Fruit fly (Drosophila melanogaster) whole organism, prepupa: ENCODE results near the gene Ns1.
A peak's percentile ranks its signal among the peaks of the same experiment; 100 is the strongest.

Experiments
- Blimp-1 ChIP-seq: fragments of 200-800 bp; sonication (Bioruptor generic); optimal IDR thresholded peaks from 3 replicates; lab custom pipeline; 2017; ENCODE audit warnings: missing biosample characterization, missing genetic modification characterization, mild to moderate bottlenecking, moderate library complexity, missing genetic modification reagents
- CG11294 ChIP-seq: fragments of 200-800 bp; sonication (Bioruptor generic); IDR thresholded peaks from 2 replicates; pipeline ENCODE4 v1.3.6; 2022; ENCODE audit warnings: missing biosample characterization, missing genetic modification characterization
- CG11762 ChIP-seq: fragments of 200-800 bp; sonication (Bioruptor generic); optimal IDR thresholded peaks from 3 replicates; lab custom pipeline; 2016; ENCODE audit warnings: missing biosample characterization, missing genetic modification characterization; ENCODE audit not compliant: insufficient read depth
- CG11902 ChIP-seq: fragments of 200-800 bp; sonication (Bioruptor generic); optimal IDR thresholded peaks from 3 replicates; lab custom pipeline; 2016; ENCODE audit warnings: missing biosample characterization, missing genetic modification characterization
- CG16779 ChIP-seq: fragments of 200-800 bp; sonication (Bioruptor generic); optimal IDR thresholded peaks from 3 replicates; lab custom pipeline; 2017; ENCODE audit warnings: missing biosample characterization, mild to moderate bottlenecking, missing genetic modification characterization
- CG31627 ChIP-seq: fragments of 200-800 bp; sonication (Bioruptor generic); optimal IDR thresholded peaks from 3 replicates; lab custom pipeline; 2016; ENCODE audit warnings: missing biosample characterization, missing genetic modification characterization
- CG34406 ChIP-seq: fragments of 200-800 bp; sonication (Bioruptor generic); optimal IDR thresholded peaks from 3 replicates; lab custom pipeline; 2016; ENCODE audit warnings: missing biosample characterization, missing genetic modification characterization
- CG3919 ChIP-seq: fragments of 200-800 bp; sonication (Bioruptor generic); optimal IDR thresholded peaks from 3 replicates; lab custom pipeline; 2016; ENCODE audit warnings: missing biosample characterization, missing genetic modification characterization
- CG4318 ChIP-seq: fragments of 200-800 bp; sonication (Bioruptor generic); optimal IDR thresholded peaks from 3 replicates; lab custom pipeline; 2017; ENCODE audit warnings: missing biosample characterization, mild to moderate bottlenecking, missing genetic modification characterization
- CG6163 ChIP-seq: fragments of 200-800 bp; sonication (Bioruptor generic); IDR thresholded peaks from 3 replicates; pipeline ENCODE4 v1.3.6; 2022; ENCODE audit warnings: missing biosample characterization, missing genetic modification characterization
- CG6276 ChIP-seq: fragments of 200-800 bp; sonication (Bioruptor generic); optimal IDR thresholded peaks from 2 replicates; lab custom pipeline; 2017; ENCODE audit warnings: missing biosample characterization, mild to moderate bottlenecking, missing genetic modification characterization
- CG6792 ChIP-seq: fragments of 200-800 bp; sonication (Bioruptor generic); optimal IDR thresholded peaks from 3 replicates; lab custom pipeline; 2016; ENCODE audit warnings: missing biosample characterization, missing genetic modification characterization
- CG6854 ChIP-seq: fragments of 200-800 bp; sonication (Bioruptor generic); optimal IDR thresholded peaks from 2 replicates; lab custom pipeline; 2017; ENCODE audit warnings: missing biosample characterization, mild to moderate bottlenecking, missing genetic modification characterization
- CG7368 ChIP-seq: fragments of 200-800 bp; sonication (Bioruptor generic); optimal IDR thresholded peaks from 3 replicates; lab custom pipeline; 2016; ENCODE audit warnings: missing biosample characterization, missing genetic modification characterization
- CG8119 ChIP-seq: fragments of 200-800 bp; sonication (Bioruptor generic); IDR thresholded peaks from 3 replicates; pipeline ENCODE4 v1.3.6; 2022; ENCODE audit warnings: missing biosample characterization, missing genetic modification characterization
- CG8319 ChIP-seq: fragments of 200-800 bp; sonication (Bioruptor generic); optimal IDR thresholded peaks from 3 replicates; lab custom pipeline; 2016; ENCODE audit warnings: missing biosample characterization, missing genetic modification characterization
- CG8632 ChIP-seq: fragments of 200-800 bp; sonication (Bioruptor generic); optimal IDR thresholded peaks from 3 replicates; lab custom pipeline; 2016; ENCODE audit warnings: missing biosample characterization, missing genetic modification characterization
- CG9139 ChIP-seq: fragments of 200-800 bp; sonication (Bioruptor generic); optimal IDR thresholded peaks from 3 replicates; lab custom pipeline; 2017; ENCODE audit warnings: missing biosample characterization, mild to moderate bottlenecking, missing genetic modification characterization
- Eip75B ChIP-seq: fragments of 200-800 bp; sonication (Bioruptor generic); optimal IDR thresholded peaks from 3 replicates; lab custom pipeline; 2016; ENCODE audit warnings: missing biosample characterization, missing genetic modification characterization
- Eip78C ChIP-seq: fragments of 200-800 bp; sonication (Bioruptor generic); peaks from one replicate; lab custom pipeline; 2016; ENCODE audit warnings: missing biosample characterization, missing genetic modification characterization
- Ets21C ChIP-seq: fragments of 200-800 bp; sonication (Bioruptor generic); optimal IDR thresholded peaks from 3 replicates; lab custom pipeline; 2016; ENCODE audit warnings: missing biosample characterization, missing genetic modification characterization
- Ets96B ChIP-seq: fragments of 200-800 bp; optimal IDR thresholded peaks from 2 replicates; lab custom pipeline; 2019; ENCODE audit warnings: missing biosample characterization, mild to moderate bottlenecking, missing genetic modification characterization, moderate library complexity
- Hr38 ChIP-seq: sonication (Bioruptor generic); optimal IDR thresholded peaks from 2 replicates; lab custom pipeline; 2016; ENCODE audit warnings: missing biosample characterization, missing genetic modification characterization
- Hr39 ChIP-seq: fragments of 200-800 bp; sonication (Bioruptor generic); optimal IDR thresholded peaks from 2 replicates; lab custom pipeline; 2016; ENCODE audit warnings: missing biosample characterization, missing genetic modification characterization
- Hr4 ChIP-seq: fragments of 200-800 bp; sonication (Bioruptor generic); optimal IDR thresholded peaks from 3 replicates; lab custom pipeline; 2016; ENCODE audit warnings: missing biosample characterization, missing genetic modification characterization
- Lpt ChIP-seq: fragments of 200-800 bp; sonication (Bioruptor generic); optimal IDR thresholded peaks from 3 replicates; lab custom pipeline; 2016; ENCODE audit warnings: missing biosample characterization, missing genetic modification characterization
- Met ChIP-seq: fragments of 200-800 bp; sonication (Bioruptor generic); optimal IDR thresholded peaks from 3 replicates; lab custom pipeline; 2016; ENCODE audit warnings: missing biosample characterization, missing genetic modification characterization
- OdsH ChIP-seq: fragments of 200-800 bp; sonication (Bioruptor generic); optimal IDR thresholded peaks from 3 replicates; lab custom pipeline; 2016; ENCODE audit warnings: missing biosample characterization, missing genetic modification characterization
- Sox102F ChIP-seq: fragments of 200-800 bp; sonication (Bioruptor generic); optimal IDR thresholded peaks from 2 replicates; lab custom pipeline; 2016; ENCODE audit warnings: missing biosample characterization, mild to moderate bottlenecking, missing genetic modification characterization
- Sox14 ChIP-seq: fragments of 200-800 bp; sonication (Bioruptor generic); optimal IDR thresholded peaks from 3 replicates; lab custom pipeline; 2016; ENCODE audit warnings: missing biosample characterization, missing genetic modification characterization
- achi ChIP-seq: fragments of 200-800 bp; sonication (Bioruptor generic); optimal IDR thresholded peaks from 3 replicates; lab custom pipeline; 2016; ENCODE audit warnings: missing biosample characterization, missing genetic modification characterization
- acj6 ChIP-seq: fragments of 200-800 bp; sonication (Bioruptor generic); optimal IDR thresholded peaks from 3 replicates; lab custom pipeline; 2016; ENCODE audit warnings: missing biosample characterization, missing genetic modification characterization
- dac ChIP-seq: fragments of 200-800 bp; sonication (Bioruptor generic); optimal IDR thresholded peaks from 2 replicates; lab custom pipeline; 2017; ENCODE audit warnings: missing biosample characterization, mild to moderate bottlenecking, missing genetic modification characterization
- dsx ChIP-seq: fragments of 200-800 bp; optimal IDR thresholded peaks from 3 replicates; lab custom pipeline; 2019; ENCODE audit warnings: missing biosample characterization, mild to moderate bottlenecking, missing genetic modification characterization, moderate library complexity; ENCODE audit not compliant: poor library complexity, severe bottlenecking
- esn ChIP-seq: fragments of 200-800 bp; sonication (Bioruptor generic); optimal IDR thresholded peaks from 2 replicates; lab custom pipeline; 2016; ENCODE audit warnings: missing biosample characterization, mild to moderate bottlenecking, missing genetic modification characterization, moderate library complexity
- fd85E ChIP-seq: fragments of 200-800 bp; sonication (Bioruptor generic); optimal IDR thresholded peaks from 3 replicates; lab custom pipeline; 2016; ENCODE audit warnings: missing biosample characterization, missing genetic modification characterization
- lz ChIP-seq: fragments of 200-800 bp; sonication (Bioruptor generic); optimal IDR thresholded peaks from 3 replicates; lab custom pipeline; 2016; ENCODE audit warnings: missing biosample characterization, missing genetic modification characterization
- pdm3 ChIP-seq: fragments of 200-800 bp; sonication (Bioruptor generic); optimal IDR thresholded peaks from 3 replicates; lab custom pipeline; 2016; ENCODE audit warnings: missing biosample characterization, missing genetic modification characterization
- salr ChIP-seq, 2 experiments: fragments of 200-800 bp; sonication (Bioruptor generic); optimal IDR thresholded peaks; 3 replicates each; lab custom pipeline; 2016 to 2018; ENCODE audit warnings: missing biosample characterization in 2 of 2, missing genetic modification characterization in 2 of 2, mild to moderate bottlenecking in 1 of 2
- spab ChIP-seq: fragments of 200-800 bp; sonication (Bioruptor generic); optimal IDR thresholded peaks from 2 replicates; lab custom pipeline; 2017; ENCODE audit warnings: missing biosample characterization, mild to moderate bottlenecking, missing genetic modification characterization, missing genetic modification reagents
- svp ChIP-seq: fragments of 200-800 bp; sonication (Bioruptor generic); peaks from one replicate; lab custom pipeline; 2016; ENCODE audit warnings: missing biosample characterization, missing genetic modification characterization

The Ns1 gene

dm6 chr3R:17035945-17036344 lies 36.5 kb downstream of the Ns1 start, which contains the start of gene CG4009:
TSS of gene CG4009 (minus strand) at chr3R:17036045.
- TF ChIP-seq CG6163 (GFP tag; lab: Robert Waterston, UW) (no peak), salr (GFP tag; optimal IDR thresholded peaks at IDR 0.05; lab: Kevin White, UChicago) (no peak), CG4318 (no peak), CG16779 (tag; lab: Kevin White, UChicago) (no peak), svp (no peak), Hr4 (GFP tag; lab: Kevin White, UChicago) (no peak), CG6276 (GFP tag; lab: Kevin White, UChicago) (no peak)

- TF ChIP-seq dac, result no peak
- no peak for TF ChIP-seq Ets96B (tag; lab: Kevin White, UChicago)
- no peak for TF ChIP-seq fd85E (GFP tag; lab: Kevin White, UChicago)
- no peak for TF ChIP-seq Sox14 (GFP tag; lab: Kevin White, UChicago)
- TF ChIP-seq CG3919, result no peak
- TF ChIP-seq CG6854 (GFP tag; lab: Kevin White, UChicago), result no peak
- no peak for TF ChIP-seq lz (GFP tag; lab: Kevin White, UChicago)
- no peak for TF ChIP-seq spab (GFP tag; lab: Kevin White, UChicago)
- no peak for TF ChIP-seq CG11762 (GFP tag; lab: Kevin White, UChicago)
- TF ChIP-seq CG6163 (GFP tag; lab: Robert Waterston, UW), result no peak
- no peak for TF ChIP-seq pdm3
- TF ChIP-seq CG8119 (GFP tag; lab: Robert Waterston, UW), result no peak
- no peak for TF ChIP-seq CG8319 (GFP tag; lab: Kevin White, UChicago)
- TF ChIP-seq, all 60 proteins: peak for 0
These were observed 41.0 kb downstream of the Ns1 start, which contains the start of gene CG31268 for dm6 chr3R:17031502-17031901. TSS of gene CG31268 (plus strand) at chr3R:17031802.

dm6 chr3R:17029796-17030195 lies 42.7 kb downstream of the Ns1 start:
- TF ChIP-seq Hr38 (GFP tag; lab: Kevin White, UChicago) (no peak), esn (GFP tag; lab: Kevin White, UChicago) (no peak), CG6276 (GFP tag; lab: Kevin White, UChicago) (no peak), Eip75B (GFP tag; lab: Kevin White, UChicago) (no peak), CG7368 (peak; percentile 12)

dm6 chr3R:17028393-17028792 lies 44.1 kb downstream of the Ns1 start, which contains the start of gene CG5225:
TSS of gene CG5225 (plus strand) at chr3R:17028693.
- TF ChIP-seq CG6792 (GFP tag; lab: Kevin White, UChicago), result no peak
- TF ChIP-seq Ets21C, result no peak
- no peak for TF ChIP-seq CG4318
- no peak for TF ChIP-seq CG3919
- no peak for TF ChIP-seq fd85E (GFP tag; lab: Kevin White, UChicago)
- no peak for TF ChIP-seq CG11762 (GFP tag; lab: Kevin White, UChicago)
- TF ChIP-seq CG9139 (GFP tag; lab: Kevin White, UChicago), result no peak
- TF ChIP-seq achi (GFP tag; lab: Kevin White, UChicago), result no peak
- TF ChIP-seq Eip78C (GFP tag; lab: Kevin White, UChicago), result no peak

DNA sequence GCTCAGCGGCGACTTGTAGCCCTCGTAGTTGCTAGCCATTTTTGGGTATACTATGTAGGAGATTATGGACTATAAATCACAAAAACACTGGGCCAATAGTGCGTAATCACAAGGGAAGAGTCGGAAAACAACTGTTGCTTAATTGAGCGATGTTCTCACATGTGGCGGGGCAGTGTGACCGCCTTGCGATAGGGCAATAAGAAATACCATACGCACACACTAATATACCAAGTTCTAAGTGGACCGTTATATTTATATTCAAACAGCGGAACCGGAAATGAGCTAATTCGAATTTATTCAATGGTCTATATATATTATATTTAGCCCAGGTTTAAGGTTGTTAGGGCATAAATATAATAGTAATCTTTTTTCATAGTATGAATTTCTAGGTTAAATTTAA lies 51.5 kb downstream of the Ns1 start, which contains the start of gene Adsl:
TSS of gene Adsl (minus strand) at position 165 of the 400 bp plus-strand sequence.
- TF ChIP-seq CG11902 (GFP tag; lab: Kevin White, UChicago) (no peak), dsx (peak; percentile 43), CG6854 (GFP tag; lab: Kevin White, UChicago) (no peak), Hr38 (GFP tag; lab: Kevin White, UChicago) (no peak), CG16779 (tag; lab: Kevin White, UChicago) (peak; percentile 23), Met (GFP tag; lab: Kevin White, UChicago) (peak; percentile 67), lz (GFP tag; lab: Kevin White, UChicago) (peak; percentile 60), CG31627 (GFP tag; lab: Kevin White, UChicago) (peak; percentile 18), OdsH (GFP tag; lab: Kevin White, UChicago) (peak; percentile 24), svp (peak; percentile 73), dac (no peak), fd85E (GFP tag; lab: Kevin White, UChicago) (peak; percentile 44), spab (GFP tag; lab: Kevin White, UChicago) (peak; percentile 27), salr (GFP tag; optimal IDR thresholded peaks at IDR 0.05; lab: Kevin White, UChicago) (peak in 1 of 2 experiments; percentile 36), Eip75B (GFP tag; lab: Kevin White, UChicago) (peak; percentile 60), Eip78C (GFP tag; lab: Kevin White, UChicago) (peak; percentile 90), Lpt (GFP tag; lab: Kevin White, UChicago) (no peak), CG6276 (GFP tag; lab: Kevin White, UChicago) (no peak), Blimp-1 (GFP tag; lab: Kevin White, UChicago) (peak; percentile 27), CG8632 (GFP tag; lab: Kevin White, UChicago) (peak; percentile 36), CG11294 (no peak), CG4318 (no peak), acj6 (GFP tag; lab: Kevin White, UChicago) (peak; percentile 49), Hr39 (GFP tag; lab: Kevin White, UChicago) (no peak), Sox102F (GFP tag; lab: Kevin White, UChicago) (peak; percentile 54), achi (GFP tag; lab: Kevin White, UChicago) (no peak), esn (GFP tag; lab: Kevin White, UChicago) (no peak), CG34406 (peak; percentile 62)
